Worm (Caenorhabditis elegans) whole organism, L4/young adult: ENCODE data around the gene end-3.

Source experiments
- W03F9.2 ChIP-seq: fragments of 150-350 bp; optimal IDR thresholded peaks from 2 replicates; lab custom pipeline; 2014; ENCODE audit warnings: missing biosample characterization, missing genetic modification characterization
- dao-5 ChIP-seq: sonication (generic microtip); optimal IDR thresholded peaks from 2 replicates; lab custom pipeline; 2016; ENCODE audit warnings: missing genotype, missing genetic modification characterization, moderate library complexity, missing compliant biosample characterization
- him-1 ChIP-seq: sonication (generic microtip); optimal IDR thresholded peaks from 2 replicates; lab custom pipeline; 2016; ENCODE audit warnings: missing genotype, missing genetic modification reagents, missing genetic modification characterization, missing compliant biosample characterization

Gene end-3

DNA sequence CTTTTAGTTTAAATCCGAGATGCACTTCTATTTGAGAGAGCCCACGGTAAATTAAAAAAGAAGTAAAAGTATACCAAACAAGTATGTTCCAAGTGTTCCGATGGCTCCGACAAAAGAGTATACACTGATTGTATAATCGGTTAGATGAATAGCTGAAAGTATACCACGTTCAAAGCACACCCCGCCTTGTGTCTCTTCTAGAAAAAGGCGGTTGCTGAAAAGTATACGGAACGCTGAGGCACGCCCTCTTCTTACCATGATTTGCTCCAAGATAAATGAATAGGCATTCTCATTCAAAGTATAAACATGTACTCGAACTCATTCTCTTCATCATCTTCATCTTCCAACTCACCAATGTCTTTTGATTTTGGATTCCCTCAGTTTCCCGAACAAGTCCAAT lies at the start of gene end-3:
end-3 (plus strand) TSS at position 301 of the 400 bp plus-strand sequence.
- no peak for TF ChIP-seq W03F9.2
- TF ChIP-seq him-1 (tag; lab: Kevin White, UChicago) = no peak
- TF ChIP-seq dao-5 (tag; lab: Kevin White, UChicago) = no peak

DNA sequence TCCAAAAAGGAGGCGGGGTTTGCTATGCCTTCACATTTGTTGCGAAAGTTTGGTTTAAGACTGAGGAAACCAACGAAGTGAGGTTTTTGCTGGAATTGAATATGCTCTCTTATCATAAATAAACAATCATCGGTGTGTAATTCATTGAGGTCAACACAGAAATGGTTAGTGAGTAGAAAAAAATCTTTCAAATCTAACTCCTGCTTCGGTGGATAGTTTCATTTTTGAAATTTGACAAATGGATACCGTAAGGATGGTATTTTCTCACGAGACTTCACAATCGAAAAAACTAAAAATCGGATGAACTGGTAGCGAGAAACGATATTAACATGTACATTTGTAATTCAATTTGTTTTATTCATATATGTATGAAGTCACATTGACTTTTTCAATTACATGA lies 33.7 kb upstream of the end-3 start, which contains the start of gene eol-1:
eol-1 (minus strand) TSS at position 101 of the 400 bp plus-strand sequence.
- TF ChIP-seq dao-5 (tag; lab: Kevin White, UChicago) (no peak), him-1 (tag; lab: Kevin White, UChicago) (no peak), W03F9.2 (no peak)

DNA sequence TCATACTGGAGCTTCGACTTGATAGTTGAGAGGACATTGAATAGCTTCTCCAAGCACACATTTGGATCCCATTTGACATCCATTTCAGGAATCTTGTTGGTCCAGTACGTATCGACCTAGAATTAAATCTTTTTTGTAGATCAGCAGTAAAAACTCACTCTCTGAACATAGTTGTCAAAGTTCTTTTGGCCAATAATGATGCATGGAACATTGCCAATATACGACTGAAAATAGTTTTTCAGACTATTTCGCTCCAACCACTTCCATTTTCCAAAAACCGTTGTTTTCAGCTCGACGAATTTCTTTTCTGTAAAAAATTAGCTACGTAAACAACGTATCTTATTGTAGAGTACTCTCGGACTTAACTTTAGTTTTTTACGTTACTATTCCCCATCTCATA lies 32.8 kb upstream of the end-3 start:
- no peak for TF ChIP-seq dao-5 (tag; lab: Kevin White, UChicago)

- no peak for TF ChIP-seq him-1 (tag; lab: Kevin White, UChicago)
- no peak for TF ChIP-seq W03F9.2
- no peak for TF ChIP-seq dao-5 (tag; lab: Kevin White, UChicago)
Observed at ce11 chrV:13984828-13985227, 29.7 kb upstream of the end-3 start, which contains the start of gene end-1. Gene end-1, plus strand, starts transcription at chrV:13985128.

DNA sequence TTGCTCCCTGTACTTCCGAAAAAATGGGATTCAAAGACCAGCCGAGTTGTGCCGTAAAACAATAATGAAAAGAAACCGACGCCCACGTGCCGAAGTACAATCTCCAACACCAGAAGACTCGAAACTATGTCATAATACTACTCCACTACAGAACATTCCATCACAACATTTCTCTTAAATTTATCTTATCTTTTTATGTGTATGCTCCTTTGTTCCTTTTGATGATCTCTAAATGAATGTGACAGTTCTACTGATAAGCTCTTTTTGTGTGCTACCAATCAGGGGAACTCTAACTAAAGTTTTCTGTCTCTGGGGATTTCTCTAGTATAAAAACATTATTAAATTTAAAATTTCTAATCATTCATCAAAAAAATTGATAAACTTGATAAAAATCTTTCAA lies 27.7 kb upstream of the end-3 start:
- no peak for TF ChIP-seq dao-5 (tag; lab: Kevin White, UChicago)

DNA sequence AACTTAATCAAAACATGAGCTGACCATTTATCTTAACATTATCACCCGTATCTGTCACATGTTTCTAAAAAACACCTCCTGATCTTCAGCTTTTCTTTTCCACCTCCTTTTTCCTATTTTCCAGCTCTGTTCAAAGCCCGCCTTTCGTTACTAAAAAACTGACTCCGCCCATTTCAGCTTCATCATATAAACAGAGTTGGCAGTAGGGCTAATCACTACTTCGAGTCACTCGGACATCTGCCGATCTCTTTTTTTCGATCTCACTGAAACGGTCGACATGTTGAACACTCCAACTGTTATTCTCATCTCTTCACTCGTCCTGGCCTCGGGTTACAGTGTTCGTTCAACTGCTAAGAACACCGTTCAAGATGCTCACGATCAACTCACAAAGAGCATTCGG lies 22.0 kb upstream of the end-3 start, which contains the start of gene droe-4:
droe-4 (plus strand) TSS at position 172 of the 400 bp plus-strand sequence.
- TF ChIP-seq W03F9.2 (no peak), dao-5 (tag; lab: Kevin White, UChicago) (no peak), him-1 (tag; lab: Kevin White, UChicago) (no peak)

ce11 chrV:13993478-13993877 lies 21.0 kb upstream of the end-3 start:
- TF ChIP-seq W03F9.2 (no peak), him-1 (tag; lab: Kevin White, UChicago) (no peak), dao-5 (tag; lab: Kevin White, UChicago) (no peak)

DNA sequence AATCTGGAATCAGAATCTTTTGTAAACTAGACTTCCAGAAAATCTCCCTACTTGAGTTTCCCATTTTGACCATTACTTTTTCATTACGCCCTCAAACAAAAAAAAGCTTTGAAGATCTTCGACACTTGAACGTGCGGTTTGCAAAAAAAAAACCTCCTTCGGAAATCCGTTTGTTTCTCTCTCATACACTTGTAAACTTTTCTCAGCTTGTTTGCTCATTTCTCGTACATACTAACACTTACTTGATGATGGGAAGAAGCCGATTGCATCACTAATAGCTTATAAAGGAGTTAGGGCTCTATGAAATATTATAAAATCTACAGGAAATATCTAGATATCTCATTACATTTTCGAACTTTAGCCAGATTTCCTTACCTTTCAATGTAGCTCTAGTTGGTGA lies 12.6 kb upstream of the end-3 start:
- TF ChIP-seq dao-5 (tag; lab: Kevin White, UChicago) (no peak), him-1 (tag; lab: Kevin White, UChicago) (no peak), W03F9.2 (no peak)

DNA sequence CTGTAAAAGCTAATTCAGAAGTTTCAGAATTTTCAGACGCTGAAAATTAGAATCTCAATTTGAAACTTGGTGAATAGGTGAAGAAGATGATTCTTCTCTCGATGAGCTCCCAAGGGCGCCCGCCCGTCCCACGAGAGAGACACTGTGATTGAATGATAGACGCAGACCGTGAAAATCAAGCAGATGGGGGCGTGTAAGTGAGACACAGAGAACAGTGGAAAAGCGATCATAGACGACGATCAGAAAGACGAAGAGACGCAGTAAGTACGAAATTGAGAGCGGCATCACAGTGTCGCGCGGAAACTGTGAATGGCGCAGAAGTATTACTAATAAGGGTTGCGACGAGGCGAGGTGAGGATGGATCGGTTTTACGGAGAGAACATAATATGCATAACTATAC lies 12.1 kb upstream of the end-3 start:
- TF ChIP-seq him-1 (tag; lab: Kevin White, UChicago) (no peak), dao-5 (tag; lab: Kevin White, UChicago) (no peak), W03F9.2 (no peak)

DNA sequence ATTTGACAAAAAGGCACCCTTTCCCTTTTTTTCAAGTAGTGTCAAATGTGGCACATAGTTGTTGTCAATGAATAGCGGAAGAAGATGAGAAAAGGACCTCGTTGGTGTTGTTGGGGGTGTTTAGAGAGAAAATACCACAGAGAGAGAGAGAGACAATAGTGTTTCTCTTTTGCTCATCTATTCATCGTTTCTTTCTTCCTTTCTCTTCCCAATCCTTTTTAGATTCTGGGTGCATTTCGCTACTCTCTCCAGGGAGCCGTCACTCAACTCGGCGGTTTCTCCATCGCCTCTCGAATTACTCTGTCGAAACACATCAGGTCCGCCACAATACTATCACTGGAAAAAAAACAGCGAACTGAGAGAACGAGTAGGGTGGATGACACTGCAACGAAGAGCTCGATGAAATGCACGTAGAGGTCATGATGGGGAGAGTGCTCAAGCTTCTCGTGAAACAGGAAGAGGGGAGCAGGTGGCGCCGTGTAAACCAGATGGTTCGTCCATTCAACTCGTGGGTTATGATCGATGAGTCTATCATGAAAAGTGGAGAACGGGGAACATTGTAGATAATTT lies 10.8 kb upstream of the end-3 start:
- TF ChIP-seq him-1 (tag; lab: Kevin White, UChicago) = no peak
- no peak for TF ChIP-seq dao-5 (tag; lab: Kevin White, UChicago)
- no peak for TF ChIP-seq W03F9.2

ce11 chrV:14004342-14004741 lies 10.2 kb upstream of the end-3 start:
- TF ChIP-seq dao-5 (tag; lab: Kevin White, UChicago) = no peak
- TF ChIP-seq W03F9.2 = no peak
- TF ChIP-seq him-1 (tag; lab: Kevin White, UChicago) = no peak

ce11 chrV:14005812-14006211 lies 8.7 kb upstream of the end-3 start, which contains the start of gene ric-7:
Gene ric-7, minus strand, starts transcription at chrV:14005912.
- no peak for TF ChIP-seq dao-5 (tag; lab: Kevin White, UChicago)
- no peak for TF ChIP-seq him-1 (tag; lab: Kevin White, UChicago)
- no peak for TF ChIP-seq W03F9.2

- TF ChIP-seq him-1 (tag; lab: Kevin White, UChicago) (peak; percentile 50), W03F9.2 (no peak)
Observed at ce11 chrV:14006819-14007218, 7.7 kb upstream of the end-3 start.

ce11 chrV:14008353-14008859 lies 6.1 kb upstream of the end-3 start:
- TF ChIP-seq W03F9.2 (no peak), him-1 (tag; lab: Kevin White, UChicago) (no peak), dao-5 (tag; lab: Kevin White, UChicago) (no peak)

- TF ChIP-seq dao-5 (tag; lab: Kevin White, UChicago) (no peak), W03F9.2 (no peak), him-1 (tag; lab: Kevin White, UChicago) (no peak)
Observed at ce11 chrV:14010021-14010420, 4.5 kb upstream of the end-3 start.
